Fruit fly (Drosophila melanogaster): ENCODE measurements around the gene CG16826.

- TF ChIP-seq ovo (GFP tag; optimal IDR thresholded peaks at IDR 0.05) = no peak
- no peak for TF ChIP-seq CG7101 (tag; optimal IDR thresholded peaks at IDR 0.05)
- TF ChIP-seq cnc (optimal IDR thresholded peaks at IDR 0.05) = no peak
- TF ChIP-seq kay (GFP tag; ENCODE audit: borderline replicate concordance) = peak; percentile 52
- no peak for TF ChIP-seq Crg-1 (GFP tag; optimal IDR thresholded peaks at IDR 0.05)
- TF ChIP-seq CG7045 (GFP tag; optimal IDR thresholded peaks at IDR 0.05) = no peak
- TF ChIP-seq bab1 (GFP tag; optimal IDR thresholded peaks at IDR 0.05) = no peak
- no peak for TF ChIP-seq CG12768 (GFP tag; optimal IDR thresholded peaks at IDR 0.05)
- no peak for TF ChIP-seq CG1620 (GFP tag; optimal IDR thresholded peaks at IDR 0.05)
- no peak for TF ChIP-seq pad (GFP tag; optimal IDR thresholded peaks at IDR 0.05)
Measured at dm6 chr2L:13362953-13363352, 15.4 kb downstream of the CG16826 start.
